Worm (Caenorhabditis elegans): ENCODE data around the gene Y37E11AL.1.

- TF ChIP-seq bed-1 (GFP tag; IDR thresholded peaks at IDR 0.05) (no peak), nhr-90 (tag; optimal IDR thresholded peaks at IDR 0.05) (no peak), F52B5.7 (tag; optimal IDR thresholded peaks at IDR 0.05) (no peak), chd-7 (tag; optimal IDR thresholded peaks at IDR 0.05) (no peak), snpc-4 (GFP tag; optimal IDR thresholded peaks at IDR 0.05) (no peak), snpc-4 (tag; optimal IDR thresholded peaks at IDR 0.05) (no peak), hsf-1 (GFP tag; IDR thresholded peaks at IDR 0.05) (no peak), ekl-4 (GFP tag; IDR thresholded peaks at IDR 0.05) (no peak), unc-62 (GFP tag; optimal IDR thresholded peaks at IDR 0.05) (no peak), cebp-1 (GFP tag; IDR thresholded peaks at IDR 0.05) (no peak), cebp-1 (tag; optimal IDR thresholded peaks at IDR 0.05) (no peak), F49E8.2 (tag; optimal IDR thresholded peaks at IDR 0.05; ENCODE audit: insufficient read depth) (no peak), pha-4 (tag; optimal IDR thresholded peaks at IDR 0.05) (no peak), somi-1 (GFP tag; optimal IDR thresholded peaks at IDR 0.05) (no peak), F10E7.11 (tag; optimal IDR thresholded peaks at IDR 0.05) (no peak)
Measured at ce11 chrIV:3751001-3751400, 41.7 kb downstream of the Y37E11AL.1 start, which contains the start of gene ugt-45.
